Worm (Caenorhabditis elegans) whole organism, L2 larva: Measurements from ENCODE around the gene srd-3.
A peak's percentile ranks its signal among the peaks of the same experiment; 100 is the strongest.

Source experiments
- C34F6.9 ChIP-seq: fragments of 150-350 bp; optimal IDR thresholded peaks from 2 replicates; lab custom pipeline; 2014; ENCODE audit warnings: missing biosample characterization, missing genetic modification characterization
- F13H6.1 ChIP-seq: sonication (generic microtip); optimal IDR thresholded peaks from 2 replicates; lab custom pipeline; 2016; ENCODE audit warnings: missing genetic modification characterization, missing compliant biosample characterization
- R02D3.7 ChIP-seq: fragments of 150-350 bp; optimal IDR thresholded peaks from 2 replicates; lab custom pipeline; 2014; ENCODE audit warnings: missing biosample characterization, missing genetic modification characterization
- Y55F3AM.14 ChIP-seq: fragments of 200-800 bp; sonication (Bioruptor generic); optimal IDR thresholded peaks from 2 replicates; lab custom pipeline; 2018; ENCODE audit warnings: mild to moderate bottlenecking, missing genetic modification characterization, missing compliant biosample characterization
- ZK546.5 ChIP-seq: sonication (generic microtip); optimal IDR thresholded peaks from 2 replicates; lab custom pipeline; 2017; ENCODE audit warnings: missing biosample characterization, missing genetic modification characterization
- alr-1 ChIP-seq: fragments of 150-350 bp; optimal IDR thresholded peaks from 2 replicates; lab custom pipeline; 2014; ENCODE audit warnings: missing biosample characterization, missing genetic modification characterization
- aly-2 ChIP-seq: fragments of 150-350 bp; optimal IDR thresholded peaks from 2 replicates; lab custom pipeline; 2014; ENCODE audit warnings: missing biosample characterization, missing genetic modification characterization
- ama-1 ChIP-seq: fragments of 150-350 bp; optimal IDR thresholded peaks from 2 replicates; lab custom pipeline; 2018; ENCODE audit warnings: inconsistent platforms
- blmp-1 ChIP-seq: sonication (generic microtip); optimal IDR thresholded peaks from 2 replicates; lab custom pipeline; 2017; ENCODE audit warnings: missing genetic modification characterization, mild to moderate bottlenecking, missing compliant biosample characterization, antibody characterized with exemption, moderate library complexity; ENCODE audit not compliant: insufficient read depth
- ceh-16 ChIP-seq: fragments of 150-350 bp; optimal IDR thresholded peaks from 2 replicates; lab custom pipeline; 2014; ENCODE audit warnings: missing biosample characterization, missing genetic modification characterization
- ceh-82 ChIP-seq: fragments of 150-350 bp; optimal IDR thresholded peaks from 2 replicates; lab custom pipeline; 2014; ENCODE audit warnings: missing biosample characterization, missing genetic modification characterization
- crh-2 ChIP-seq: sonication (generic microtip); optimal IDR thresholded peaks from 2 replicates; lab custom pipeline; 2017; ENCODE audit warnings: missing biosample characterization, missing genetic modification characterization
- dmd-4 ChIP-seq: sonication (generic microtip); optimal IDR thresholded peaks from 2 replicates; lab custom pipeline; 2017; ENCODE audit warnings: missing biosample characterization, missing genetic modification characterization
- egl-27 ChIP-seq: sonication (generic microtip); optimal IDR thresholded peaks from 3 replicates; lab custom pipeline; 2017; ENCODE audit warnings: missing biosample characterization, missing genetic modification reagents, missing genetic modification characterization
- elt-1 ChIP-seq: fragments of 150-350 bp; optimal IDR thresholded peaks from 2 replicates; lab custom pipeline; 2014; ENCODE audit warnings: missing biosample characterization, missing genetic modification characterization
- elt-3 ChIP-seq: sonication (generic microtip); optimal IDR thresholded peaks from 2 replicates; lab custom pipeline; 2017; ENCODE audit warnings: missing biosample characterization, missing genetic modification characterization
- fos-1 ChIP-seq: fragments of 150-350 bp; optimal IDR thresholded peaks from 2 replicates; lab custom pipeline; 2014; ENCODE audit warnings: missing biosample characterization, missing genetic modification characterization
- gmeb-1 ChIP-seq: fragments of 150-350 bp; optimal IDR thresholded peaks from 2 replicates; lab custom pipeline; 2014; ENCODE audit warnings: missing biosample characterization, missing genetic modification characterization
- lin-11 ChIP-seq: fragments of 150-350 bp; sonication (generic microtip); optimal IDR thresholded peaks from 2 replicates; lab custom pipeline; 2014; ENCODE audit warnings: missing biosample characterization, missing genetic modification characterization, inconsistent platforms, mixed read lengths
- lin-13 ChIP-seq: fragments of 150-350 bp; optimal IDR thresholded peaks from 2 replicates; lab custom pipeline; 2014; ENCODE audit warnings: missing biosample characterization, missing genetic modification reagents, missing genetic modification characterization
- lin-39 ChIP-seq: fragments of 150-350 bp; optimal IDR thresholded peaks from 2 replicates; lab custom pipeline; 2014; ENCODE audit warnings: missing biosample characterization, missing genetic modification reagents, missing genetic modification characterization
- lsy-2 ChIP-seq, 2 experiments: fragments of 150-350 bp in 1 of 2; sonication (generic microtip) in 1 of 2; optimal IDR thresholded peaks; 2 replicates each; lab custom pipeline; 2014 to 2017; ENCODE audit warnings: missing biosample characterization in 2 of 2, missing genetic modification characterization in 2 of 2
- mab-5 ChIP-seq: fragments of 150-350 bp; optimal IDR thresholded peaks from 2 replicates; lab custom pipeline; 2014; ENCODE audit warnings: missing biosample characterization, missing genetic modification characterization
- mbf-1 ChIP-seq: sonication (generic microtip); optimal IDR thresholded peaks from 2 replicates; lab custom pipeline; 2017; ENCODE audit warnings: missing biosample characterization, missing genetic modification characterization
- mdl-1 ChIP-seq, 2 experiments: fragments of 150-350 bp in 1 of 2; sonication (generic microtip) in 1 of 2; optimal IDR thresholded peaks; 2 replicates each; lab custom pipeline; 2017; ENCODE audit warnings: missing biosample characterization in 2 of 2, missing genetic modification characterization in 2 of 2
- nhr-10 ChIP-seq: sonication (generic microtip); optimal IDR thresholded peaks from 2 replicates; lab custom pipeline; 2017; ENCODE audit warnings: missing biosample characterization, missing genetic modification characterization
- nhr-11 ChIP-seq: fragments of 150-350 bp; optimal IDR thresholded peaks from 2 replicates; lab custom pipeline; 2014; ENCODE audit warnings: missing biosample characterization, missing genetic modification characterization
- nhr-12 ChIP-seq: fragments of 150-350 bp; optimal IDR thresholded peaks from 2 replicates; lab custom pipeline; 2014; ENCODE audit warnings: missing biosample characterization, missing genetic modification characterization
- nhr-21 ChIP-seq: fragments of 150-350 bp; optimal IDR thresholded peaks from 2 replicates; lab custom pipeline; 2014; ENCODE audit warnings: missing biosample characterization, missing genetic modification characterization
- nhr-23 ChIP-seq: fragments of 150-350 bp; optimal IDR thresholded peaks from 2 replicates; lab custom pipeline; 2014; ENCODE audit warnings: missing biosample characterization, missing genetic modification reagents, missing genetic modification characterization
- nhr-237 ChIP-seq: fragments of 150-350 bp; optimal IDR thresholded peaks from 2 replicates; lab custom pipeline; 2014; ENCODE audit warnings: missing biosample characterization, missing genetic modification characterization
- nhr-25 ChIP-seq: fragments of 150-350 bp; sonication (generic microtip); optimal IDR thresholded peaks from 3 replicates; lab custom pipeline; 2014; ENCODE audit warnings: missing biosample characterization, missing genetic modification characterization
- nhr-6 ChIP-seq: fragments of 150-350 bp; optimal IDR thresholded peaks from 2 replicates; lab custom pipeline; 2014; ENCODE audit warnings: missing biosample characterization, missing genetic modification characterization
- nhr-77 ChIP-seq: fragments of 150-350 bp; optimal IDR thresholded peaks from 2 replicates; lab custom pipeline; 2014; ENCODE audit warnings: missing biosample characterization, missing genetic modification characterization
- peb-1 ChIP-seq: fragments of 150-350 bp; optimal IDR thresholded peaks from 2 replicates; lab custom pipeline; 2014; ENCODE audit warnings: missing biosample characterization, missing genetic modification characterization
- sem-4 ChIP-seq: fragments of 150-350 bp; optimal IDR thresholded peaks from 2 replicates; lab custom pipeline; 2014; ENCODE audit warnings: missing biosample characterization, missing genetic modification reagents, missing genetic modification characterization
- skn-1 ChIP-seq: sonication (generic microtip); optimal IDR thresholded peaks from 2 replicates; lab custom pipeline; 2017; ENCODE audit warnings: missing biosample characterization, missing genetic modification characterization
- sma-3 ChIP-seq: sonication (generic microtip); optimal IDR thresholded peaks from 2 replicates; lab custom pipeline; 2016; ENCODE audit warnings: missing genetic modification reagents, missing genetic modification characterization, missing compliant biosample characterization
- sma-9 ChIP-seq, 2 experiments: fragments of 150-350 bp in 1 of 2; sonication (generic microtip) in 1 of 2; optimal IDR thresholded peaks; 2 replicates each; lab custom pipeline; 2014 to 2016; ENCODE audit warnings: missing genetic modification characterization in 2 of 2, mild to moderate bottlenecking in 1 of 2, missing biosample characterization in 1 of 2, missing compliant biosample characterization in 1 of 2, missing genetic modification reagents in 1 of 2, moderate library complexity in 1 of 2
- snpc-4 ChIP-seq: fragments of 150-350 bp; optimal IDR thresholded peaks from 2 replicates; lab custom pipeline; 2014; ENCODE audit warnings: missing biosample characterization, missing genetic modification characterization
- unc-39 ChIP-seq: fragments of 150-350 bp; optimal IDR thresholded peaks from 2 replicates; lab custom pipeline; 2014; ENCODE audit warnings: missing biosample characterization, missing genetic modification characterization
- unc-55 ChIP-seq: fragments of 150-350 bp; sonication (generic microtip); optimal IDR thresholded peaks from 3 replicates; lab custom pipeline; 2014; ENCODE audit warnings: missing biosample characterization, missing genetic modification reagents, missing genetic modification characterization
- unc-62 ChIP-seq: fragments of 150-350 bp; optimal IDR thresholded peaks from 2 replicates; lab custom pipeline; 2014; ENCODE audit warnings: missing biosample characterization, missing genetic modification reagents, missing genetic modification characterization
- zag-1 ChIP-seq: fragments of 150-350 bp; optimal IDR thresholded peaks from 2 replicates; lab custom pipeline; 2014; ENCODE audit warnings: missing biosample characterization, missing genetic modification characterization
- ztf-1 ChIP-seq: fragments of 200-800 bp; sonication (Bioruptor generic); conservative IDR thresholded peaks from 2 replicates; pipeline ENCODE4 v1.3.6; 2022; ENCODE audit warnings: missing genetic modification characterization, missing compliant biosample characterization
- ztf-11 ChIP-seq: sonication (generic microtip); optimal IDR thresholded peaks from 2 replicates; lab custom pipeline; 2017; ENCODE audit warnings: missing biosample characterization, missing genetic modification characterization
- ztf-4 ChIP-seq: fragments of 150-350 bp; optimal IDR thresholded peaks from 2 replicates; lab custom pipeline; 2014; ENCODE audit warnings: missing biosample characterization, missing genetic modification characterization

srd-3 gene

ce11 chrII:158004-158731 is 29.3 kb upstream of the srd-3 start:
- TF ChIP-seq unc-62 (GFP tag; lab: Kevin White, UChicago) (no peak), egl-27 (peak; percentile 3), blmp-1 (tag; lab: Kevin White, UChicago) (peak; percentile 80), unc-39 (tag; lab: Kevin White, UChicago) (no peak), F13H6.1 (peak; percentile 7), fos-1 (tag; lab: Kevin White, UChicago) (peak; percentile 37), nhr-21 (tag; lab: Kevin White, UChicago) (no peak), lin-11 (peak; percentile 21)
- TF ChIP-seq, all 48 proteins: peak for 5

DNA sequence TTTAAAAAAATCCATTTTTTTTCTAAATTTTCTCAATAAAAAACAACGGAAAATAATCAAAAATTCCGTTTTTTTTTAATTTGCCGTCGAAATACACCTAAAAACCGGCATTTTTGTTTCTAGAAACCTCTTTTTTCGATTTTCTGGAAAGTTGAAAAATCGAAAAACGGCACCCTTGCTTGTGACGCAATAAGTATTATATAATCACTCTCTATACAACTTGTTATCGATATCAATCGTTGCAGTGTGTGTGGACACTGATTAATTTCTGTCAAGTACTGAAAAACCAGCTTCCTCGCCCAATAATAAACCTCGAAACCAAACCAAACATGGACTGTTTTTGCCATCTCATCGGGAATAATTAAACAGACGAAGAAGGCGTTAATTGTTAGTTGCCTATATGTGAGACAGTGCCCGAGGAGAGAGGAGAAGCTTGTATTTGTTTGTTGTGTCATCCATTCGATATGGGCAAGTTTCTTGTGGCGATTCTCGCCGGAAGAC is 28.2 kb upstream of the srd-3 start:
- no peak for TF ChIP-seq ceh-82 (tag; lab: Kevin White, UChicago)
- TF ChIP-seq nhr-21 (tag; lab: Kevin White, UChicago), result no peak

ce11 chrII:155904-156303 is 27.1 kb upstream of the srd-3 start, which contains the start of gene mrpl-28:
mrpl-28 (minus strand) TSS chrII:156009.
- peak; percentile 98 for TF ChIP-seq unc-55 (GFP tag; lab: Kevin White, UChicago)
- TF ChIP-seq snpc-4, result peak; percentile 81
- TF ChIP-seq R02D3.7 (tag; lab: Kevin White, UChicago), result peak; percentile 73
- TF ChIP-seq lin-13 (GFP tag; lab: Kevin White, UChicago), result peak; percentile 95
- TF ChIP-seq blmp-1 (tag; lab: Kevin White, UChicago), result peak; percentile 76
- TF ChIP-seq elt-1 (tag; lab: Kevin White, UChicago), result no peak
- no peak for TF ChIP-seq ceh-16 (tag; lab: Kevin White, UChicago)
- peak; percentile 97 for TF ChIP-seq gmeb-1
- peak; percentile 92 for TF ChIP-seq egl-27
- TF ChIP-seq skn-1 (tag; lab: Kevin White, UChicago), result no peak
- TF ChIP-seq nhr-6, result peak; percentile 90
- TF ChIP-seq sma-9 (GFP tag; optimal IDR thresholded peaks at IDR 0.05; lab: Kevin White, UChicago), result peak; percentile 95
- TF ChIP-seq sma-9 (tag; optimal IDR thresholded peaks at IDR 0.05; lab: Kevin White, UChicago), result no peak
- peak; percentile 93 for TF ChIP-seq F13H6.1
- TF ChIP-seq unc-62 (GFP tag; lab: Kevin White, UChicago), result peak; percentile 64
- TF ChIP-seq nhr-237 (tag; lab: Kevin White, UChicago), result peak; percentile 52
- no peak for TF ChIP-seq nhr-12 (tag; lab: Kevin White, UChicago)
- TF ChIP-seq Y55F3AM.14 (GFP tag; lab: Kevin White, UChicago), result peak; percentile 60
- peak; percentile 86 for TF ChIP-seq ztf-4 (tag; lab: Kevin White, UChicago)
- peak; percentile 95 for TF ChIP-seq crh-2 (tag; lab: Kevin White, UChicago)
- peak; percentile 91 for TF ChIP-seq nhr-21 (tag; lab: Kevin White, UChicago)
- TF ChIP-seq mdl-1 (tag; optimal IDR thresholded peaks at IDR 0.05; lab: Kevin White, UChicago), result peak in 1 of 2 experiments; percentile 26
- peak; percentile 96 for TF ChIP-seq lin-11
- no peak for TF ChIP-seq ztf-1 (GFP tag; lab: Robert Waterston, UW)
- peak; percentile 95 for TF ChIP-seq mab-5 (tag; lab: Kevin White, UChicago)
- no peak for TF ChIP-seq dmd-4
- peak; percentile 86 for TF ChIP-seq sem-4 (tag; lab: Kevin White, UChicago)
- TF ChIP-seq mbf-1 (tag; lab: Kevin White, UChicago), result no peak
- TF ChIP-seq peb-1, result no peak
- peak; percentile 66 for TF ChIP-seq nhr-10 (tag; lab: Kevin White, UChicago)
- peak; percentile 64 for TF ChIP-seq zag-1 (tag; lab: Kevin White, UChicago)
- TF ChIP-seq fos-1 (tag; lab: Kevin White, UChicago), result peak; percentile 78
- TF ChIP-seq unc-39 (tag; lab: Kevin White, UChicago), result no peak
- no peak for TF ChIP-seq nhr-23 (tag; lab: Kevin White, UChicago)
- no peak for TF ChIP-seq alr-1 (tag; lab: Kevin White, UChicago)
- TF ChIP-seq aly-2, result no peak
- peak; percentile 95 for TF ChIP-seq C34F6.9 (tag; lab: Kevin White, UChicago)
- peak; percentile 90 for TF ChIP-seq nhr-25 (tag; lab: Kevin White, UChicago)
- peak; percentile 95 for TF ChIP-seq sma-3 (GFP tag; lab: Kevin White, UChicago)
- TF ChIP-seq ZK546.5 (tag; lab: Kevin White, UChicago), result peak; percentile 55
- TF ChIP-seq nhr-11 (tag; lab: Kevin White, UChicago), result no peak
- peak; percentile 90 to 95 for TF ChIP-seq lsy-2 (tag; optimal IDR thresholded peaks at IDR 0.05; lab: Kevin White, UChicago)
- TF ChIP-seq ztf-11 (tag; lab: Kevin White, UChicago), result no peak
- TF ChIP-seq nhr-77 (tag; lab: Kevin White, UChicago), result peak; percentile 29
- TF ChIP-seq ama-1 (lab: Kevin White, UChicago), result peak; percentile 57
- peak; percentile 79 for TF ChIP-seq ceh-82 (tag; lab: Kevin White, UChicago)
- TF ChIP-seq elt-3, result no peak
- TF ChIP-seq lin-39, result no peak
